Fruit fly (Drosophila melanogaster): ENCODE measurements around the gene nerfin-2.

Gene nerfin-2

DNA sequence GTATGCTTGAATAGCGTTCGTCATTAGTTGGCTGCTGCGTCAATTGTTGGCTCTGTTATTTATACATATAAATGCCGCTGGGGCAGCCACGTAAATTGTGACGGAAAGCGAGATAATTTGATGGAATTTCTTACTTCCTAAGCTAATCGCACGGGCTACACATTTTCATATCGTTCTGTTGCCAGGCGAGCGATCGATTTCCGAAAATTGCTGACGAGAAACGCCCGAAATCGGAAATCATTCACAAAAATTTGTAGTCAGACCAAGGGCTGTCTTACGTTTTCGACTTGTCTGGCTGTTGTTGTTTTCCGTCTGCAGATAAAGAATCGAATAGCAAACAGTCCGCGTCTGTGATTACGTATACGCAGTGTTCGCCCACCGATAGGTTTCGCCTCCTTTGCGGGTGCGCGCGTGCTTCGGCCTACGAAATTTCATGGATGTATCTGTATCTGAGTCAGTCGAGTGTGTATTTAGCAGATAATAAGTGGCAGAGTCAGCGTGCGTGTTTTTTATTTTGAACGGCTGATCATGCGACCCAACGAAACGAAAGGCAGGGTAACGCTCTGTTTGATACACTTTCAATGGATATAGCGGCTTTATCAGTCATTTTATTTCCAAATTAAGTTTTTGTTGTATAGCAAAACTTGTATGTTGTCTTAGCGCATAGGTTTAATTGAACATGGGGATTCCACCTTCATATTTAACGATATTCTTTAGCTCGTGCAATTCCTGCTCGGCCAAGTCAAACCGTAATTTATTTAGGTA is 26.8 kb downstream of the nerfin-2 start:
- TF ChIP-seq CG33017 (tag; optimal IDR thresholded peaks at IDR 0.05) (peak; percentile 3), CG12768 (GFP tag; optimal IDR thresholded peaks at IDR 0.05) (no peak), cic (GFP tag; optimal IDR thresholded peaks at IDR 0.05) (peak; percentile 70), CG14711 (tag; optimal IDR thresholded peaks at IDR 0.05) (no peak), Crg-1 (GFP tag; optimal IDR thresholded peaks at IDR 0.05) (no peak), tj (GFP tag; optimal IDR thresholded peaks at IDR 0.05) (no peak), CG7045 (GFP tag; optimal IDR thresholded peaks at IDR 0.05) (peak; percentile 26), Mnt (GFP tag; optimal IDR thresholded peaks at IDR 0.05) (peak; percentile 35), bab1 (GFP tag; optimal IDR thresholded peaks at IDR 0.05) (no peak), CG11617 (GFP tag; optimal IDR thresholded peaks at IDR 0.05) (no peak), Hr96 (GFP tag; optimal IDR thresholded peaks at IDR 0.05) (no peak), Clk (GFP tag; optimal IDR thresholded peaks at IDR 0.05) (no peak)

dm6 chr3R:10098296-10098675 is 27.4 kb downstream of the nerfin-2 start:
- no peak for TF ChIP-seq cnc (optimal IDR thresholded peaks at IDR 0.05)
- TF ChIP-seq tj (GFP tag; optimal IDR thresholded peaks at IDR 0.05) = no peak
- no peak for TF ChIP-seq CG1620 (GFP tag; optimal IDR thresholded peaks at IDR 0.05)
- TF ChIP-seq CG33017 (tag; optimal IDR thresholded peaks at IDR 0.05) = no peak
- no peak for TF ChIP-seq Crg-1 (GFP tag; optimal IDR thresholded peaks at IDR 0.05)
- TF ChIP-seq CG7045 (GFP tag; optimal IDR thresholded peaks at IDR 0.05) = no peak
- TF ChIP-seq CG14711 (tag; optimal IDR thresholded peaks at IDR 0.05) = no peak
- TF ChIP-seq Hr96 (GFP tag; optimal IDR thresholded peaks at IDR 0.05) = no peak

DNA sequence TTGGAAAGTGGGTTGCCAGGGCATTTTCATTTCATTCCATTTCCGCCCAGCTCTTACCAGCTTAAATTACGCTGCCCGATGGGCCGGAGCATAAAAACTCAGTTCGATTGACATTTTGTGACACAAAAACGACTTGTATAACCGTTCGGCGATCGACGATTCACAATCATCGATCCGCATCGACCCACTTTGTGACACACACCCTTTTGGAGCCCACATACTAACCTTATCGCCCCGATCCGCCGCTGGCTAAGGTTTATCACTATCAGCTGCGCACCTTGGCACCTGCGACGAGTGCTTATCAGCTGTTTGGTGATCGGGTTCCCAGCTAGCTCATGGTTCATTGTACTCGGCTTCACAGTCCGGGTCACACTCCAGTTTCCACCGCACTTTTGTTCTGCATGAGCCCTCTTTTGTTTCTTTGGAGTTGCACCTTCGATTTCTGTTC is 28.5 kb downstream of the nerfin-2 start:
- TF ChIP-seq kay (GFP tag; ENCODE audit: borderline replicate concordance) = peak; percentile 24
- peak; percentile 71 for TF ChIP-seq CG12768 (GFP tag; optimal IDR thresholded peaks at IDR 0.05)
- peak; percentile 19 for TF ChIP-seq Mnt (GFP tag; optimal IDR thresholded peaks at IDR 0.05)
- TF ChIP-seq Clk (GFP tag; optimal IDR thresholded peaks at IDR 0.05) = no peak
- no peak for TF ChIP-seq ovo (GFP tag; optimal IDR thresholded peaks at IDR 0.05)
- TF ChIP-seq cic (GFP tag; optimal IDR thresholded peaks at IDR 0.05) = peak; percentile 30
- no peak for TF ChIP-seq toe (GFP tag; optimal IDR thresholded peaks at IDR 0.05)

DNA sequence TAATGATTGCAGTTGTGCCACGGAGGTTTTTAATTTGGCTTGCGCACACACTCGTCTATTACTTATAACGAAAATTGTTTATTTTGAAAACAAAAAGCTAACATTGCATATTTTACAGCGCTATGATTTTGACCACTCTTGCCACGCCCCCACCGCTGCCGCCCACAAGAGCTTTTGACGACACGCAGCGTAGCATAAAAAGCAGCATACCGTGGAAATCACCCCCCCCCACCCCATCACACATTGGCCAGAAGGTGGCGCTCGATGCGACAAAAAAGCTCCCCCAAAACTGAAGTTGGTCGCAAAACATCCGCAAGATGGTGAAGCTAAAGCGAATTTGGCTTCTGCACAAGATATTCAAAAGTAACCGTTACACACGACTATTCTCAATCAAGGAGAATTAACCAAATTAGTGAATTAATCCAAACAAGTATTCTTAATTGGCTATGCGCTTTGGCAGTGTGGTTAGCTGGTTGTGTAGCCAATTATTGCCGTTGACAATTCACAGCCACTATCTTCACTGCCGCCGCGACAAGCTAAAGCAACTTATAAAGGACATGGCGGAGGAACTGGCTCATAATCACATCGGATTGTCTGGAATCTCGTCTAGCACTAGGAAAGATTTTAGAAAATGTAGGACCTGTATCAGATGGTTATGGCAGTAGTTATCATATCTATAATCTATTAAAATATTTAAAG is 29.7 kb downstream of the nerfin-2 start:
- TF ChIP-seq CG12768 (GFP tag; optimal IDR thresholded peaks at IDR 0.05) (no peak), ovo (GFP tag; optimal IDR thresholded peaks at IDR 0.05) (no peak), CG14711 (tag; optimal IDR thresholded peaks at IDR 0.05) (peak; percentile 0), pad (GFP tag; optimal IDR thresholded peaks at IDR 0.05) (peak; percentile 47), CG5204 (GFP tag; optimal IDR thresholded peaks at IDR 0.05) (no peak), Clk (GFP tag; optimal IDR thresholded peaks at IDR 0.05) (peak; percentile 16), Crg-1 (GFP tag; optimal IDR thresholded peaks at IDR 0.05) (no peak), CG11617 (GFP tag; optimal IDR thresholded peaks at IDR 0.05) (no peak), Hr96 (GFP tag; optimal IDR thresholded peaks at IDR 0.05) (no peak), tj (GFP tag; optimal IDR thresholded peaks at IDR 0.05) (peak; percentile 11), toe (GFP tag; optimal IDR thresholded peaks at IDR 0.05) (no peak), cic (GFP tag; optimal IDR thresholded peaks at IDR 0.05) (no peak), kay (GFP tag; ENCODE audit: borderline replicate concordance) (peak; percentile 53), CG1620 (GFP tag; optimal IDR thresholded peaks at IDR 0.05) (no peak), Mnt (GFP tag; optimal IDR thresholded peaks at IDR 0.05) (no peak), cnc (optimal IDR thresholded peaks at IDR 0.05) (no peak), CG7045 (GFP tag; optimal IDR thresholded peaks at IDR 0.05) (no peak), CG33017 (tag; optimal IDR thresholded peaks at IDR 0.05) (no peak), CG7101 (tag; optimal IDR thresholded peaks at IDR 0.05) (no peak), bab1 (GFP tag; optimal IDR thresholded peaks at IDR 0.05) (peak; percentile 73)

- TF ChIP-seq cic (GFP tag; optimal IDR thresholded peaks at IDR 0.05) (no peak), CG33017 (tag; optimal IDR thresholded peaks at IDR 0.05) (no peak), CG7101 (tag; optimal IDR thresholded peaks at IDR 0.05) (no peak), CG7045 (GFP tag; optimal IDR thresholded peaks at IDR 0.05) (no peak)
These were observed 35.9 kb downstream of the nerfin-2 start for dm6 chr3R:10106796-10107195.

DNA sequence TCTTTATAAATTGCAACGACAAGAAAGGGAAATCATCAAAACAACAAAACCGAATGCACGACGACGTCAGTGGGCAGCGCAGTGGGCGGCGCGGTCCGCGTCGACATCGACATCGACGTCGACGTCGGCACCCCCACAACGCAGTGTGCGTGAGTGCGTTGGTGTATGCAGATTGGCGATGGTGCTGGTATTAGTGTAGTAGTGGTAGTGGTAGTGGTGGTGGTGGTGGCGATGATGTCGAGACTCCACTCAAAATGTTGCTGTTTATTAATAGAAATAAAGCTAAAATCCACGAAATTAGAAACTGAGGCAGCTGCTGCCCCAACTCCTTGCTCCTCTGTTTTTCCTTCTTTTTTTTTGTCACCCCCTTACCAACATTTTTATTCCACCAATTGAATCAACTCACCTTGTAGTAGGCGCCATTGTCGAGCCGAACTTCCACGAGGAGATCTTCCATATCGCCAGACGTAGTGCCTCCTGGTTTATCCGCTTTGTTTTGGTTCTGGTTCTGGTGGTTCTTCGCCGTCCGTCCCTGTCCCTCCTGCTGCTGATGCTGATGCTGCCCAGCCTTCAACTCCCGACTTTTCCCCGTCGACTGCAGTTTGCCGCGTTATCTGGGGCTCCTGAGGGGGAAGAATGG is 37.5 kb downstream of the nerfin-2 start:
- TF ChIP-seq CG33017 (tag; optimal IDR thresholded peaks at IDR 0.05) (no peak), Hr96 (GFP tag; optimal IDR thresholded peaks at IDR 0.05) (no peak), ovo (GFP tag; optimal IDR thresholded peaks at IDR 0.05) (no peak), tj (GFP tag; optimal IDR thresholded peaks at IDR 0.05) (no peak), kay (GFP tag; ENCODE audit: borderline replicate concordance) (no peak), CG7101 (tag; optimal IDR thresholded peaks at IDR 0.05) (no peak), CG14711 (tag; optimal IDR thresholded peaks at IDR 0.05) (no peak), Crg-1 (GFP tag; optimal IDR thresholded peaks at IDR 0.05) (no peak), Mnt (GFP tag; optimal IDR thresholded peaks at IDR 0.05) (no peak), cic (GFP tag; optimal IDR thresholded peaks at IDR 0.05) (no peak), pad (GFP tag; optimal IDR thresholded peaks at IDR 0.05) (no peak), bab1 (GFP tag; optimal IDR thresholded peaks at IDR 0.05) (no peak), CG7045 (GFP tag; optimal IDR thresholded peaks at IDR 0.05) (no peak), CG5204 (GFP tag; optimal IDR thresholded peaks at IDR 0.05) (no peak), CG1620 (GFP tag; optimal IDR thresholded peaks at IDR 0.05) (no peak), toe (GFP tag; optimal IDR thresholded peaks at IDR 0.05) (no peak), CG12768 (GFP tag; optimal IDR thresholded peaks at IDR 0.05) (no peak)

Data from whole organism, adult.